Fruit fly (Drosophila melanogaster) whole organism, embryonic: ENCODE measurements around the gene CG7785.

Source experiments
- Asciz ChIP-seq: fragments of 200-800 bp; sonication (Bioruptor generic); optimal IDR thresholded peaks from 2 replicates; lab custom pipeline; 2017; ENCODE audit warnings: missing biosample characterization, mild to moderate bottlenecking, missing genetic modification characterization, missing genetic modification reagents
- Atf6 ChIP-seq: fragments of 200-800 bp; sonication (Bioruptor generic); IDR thresholded peaks from 2 replicates; pipeline ENCODE4 v1.3.6; 2022; ENCODE audit warnings: missing biosample characterization, missing genetic modification characterization
- Bteb2 ChIP-seq: fragments of 200-800 bp; sonication (Bioruptor generic); optimal IDR thresholded peaks from 2 replicates; lab custom pipeline; 2016; ENCODE audit warnings: missing biosample characterization, missing genetic modification characterization
- C15 ChIP-seq: fragments of 200-800 bp; sonication (Bioruptor generic); IDR thresholded peaks from 3 replicates; pipeline ENCODE4 v1.3.6; 2022; ENCODE audit warnings: missing biosample characterization, missing genetic modification characterization
- CG10321 ChIP-seq: fragments of 200-800 bp; sonication (Bioruptor generic); IDR thresholded peaks from 2 replicates; pipeline ENCODE4 v1.3.6; 2022; ENCODE audit warnings: missing biosample characterization, missing genetic modification characterization
- CG11695 ChIP-seq: fragments of 200-800 bp; sonication (Bioruptor generic); IDR thresholded peaks from 3 replicates; pipeline ENCODE4 v1.3.6; 2022; ENCODE audit warnings: missing biosample characterization, missing genetic modification characterization
- CG11723 ChIP-seq: fragments of 200-800 bp; sonication (Bioruptor generic); optimal IDR thresholded peaks from 2 replicates; lab custom pipeline; 2017; ENCODE audit warnings: missing biosample characterization, mild to moderate bottlenecking, missing genetic modification characterization
- CG14050 ChIP-seq: fragments of 200-800 bp; sonication (Bioruptor generic); IDR thresholded peaks from 3 replicates; pipeline ENCODE4 v1.3.6; 2022; ENCODE audit warnings: missing biosample characterization, missing genetic modification characterization
- CG15479 ChIP-seq: fragments of 200-800 bp; sonication (Bioruptor generic); optimal IDR thresholded peaks from 3 replicates; lab custom pipeline; 2019; ENCODE audit warnings: missing biosample characterization, mild to moderate bottlenecking, missing genetic modification characterization, moderate library complexity
- CG17912 ChIP-seq: fragments of 200-800 bp; sonication (Bioruptor generic); optimal IDR thresholded peaks from 2 replicates; lab custom pipeline; 2018; ENCODE audit warnings: missing biosample characterization, mild to moderate bottlenecking, missing genetic modification characterization
- CG18011 ChIP-seq: fragments of 200-800 bp; sonication (Bioruptor generic); optimal IDR thresholded peaks from 2 replicates; lab custom pipeline; 2017; ENCODE audit warnings: missing biosample characterization, missing genetic modification characterization, mild to moderate bottlenecking, moderate library complexity, missing genotype
- CG18764 ChIP-seq: fragments of 200-800 bp; sonication (Bioruptor generic); optimal IDR thresholded peaks from 3 replicates; lab custom pipeline; 2016; ENCODE audit warnings: missing biosample characterization, missing genetic modification characterization
- CG3163 ChIP-seq: fragments of 200-800 bp; sonication (Bioruptor generic); optimal IDR thresholded peaks from 3 replicates; lab custom pipeline; 2016; ENCODE audit warnings: missing biosample characterization, missing genetic modification characterization
- CG4730 ChIP-seq: fragments of 200-800 bp; sonication (Bioruptor generic); IDR thresholded peaks from 2 replicates; pipeline ENCODE4 v1.3.6; 2022; ENCODE audit warnings: missing biosample characterization, missing genetic modification characterization
- CG7839 ChIP-seq: fragments of 200-800 bp; sonication (Bioruptor generic); optimal IDR thresholded peaks from 3 replicates; lab custom pipeline; 2018; ENCODE audit warnings: missing biosample characterization, mild to moderate bottlenecking, missing genetic modification characterization, moderate library complexity
- CG8281 ChIP-seq: fragments of 200-800 bp; sonication (Bioruptor generic); optimal IDR thresholded peaks from 2 replicates; lab custom pipeline; 2018; ENCODE audit warnings: missing biosample characterization, mild to moderate bottlenecking, missing genetic modification characterization, moderate library complexity
- CG8478 ChIP-seq: fragments of >200 bp; optimal IDR thresholded peaks from 2 replicates; lab custom pipeline; 2018
- CG9437 ChIP-seq: fragments of 200-800 bp; sonication (Bioruptor generic); optimal IDR thresholded peaks from 2 replicates; lab custom pipeline; 2018; ENCODE audit warnings: missing biosample characterization, mild to moderate bottlenecking, missing genetic modification characterization
- Camta ChIP-seq: fragments of 200-800 bp; sonication (Bioruptor generic); optimal IDR thresholded peaks from 2 replicates; lab custom pipeline; 2016; ENCODE audit warnings: missing biosample characterization, missing genetic modification characterization
- CkIIα-i1 ChIP-seq: fragments of 200-800 bp; sonication (Bioruptor generic); IDR thresholded peaks from 2 replicates; pipeline ENCODE4 v1.3.6; 2022; ENCODE audit warnings: missing biosample characterization, missing genetic modification characterization
- Drgx ChIP-seq: fragments of 200-800 bp; sonication (Bioruptor generic); IDR thresholded peaks from 2 replicates; pipeline ENCODE4 v1.3.6; 2022; ENCODE audit warnings: missing biosample characterization, missing genetic modification characterization
- Ets65A ChIP-seq: fragments of 200-800 bp; sonication (Bioruptor generic); peaks from one replicate; lab custom pipeline; 2016; ENCODE audit warnings: missing biosample characterization, missing genetic modification characterization
- Hand ChIP-seq: fragments of 200-800 bp; sonication (Bioruptor generic); optimal IDR thresholded peaks from 2 replicates; lab custom pipeline; 2017; ENCODE audit warnings: mild to moderate bottlenecking, missing biosample characterization, missing genetic modification reagents, missing genetic modification characterization
- Hsf ChIP-seq: fragments of 200-800 bp; sonication (Bioruptor generic); optimal IDR thresholded peaks from 3 replicates; lab custom pipeline; 2016; ENCODE audit warnings: missing biosample characterization, missing genetic modification characterization
- NFAT ChIP-seq: fragments of 200-800 bp; sonication (Bioruptor generic); IDR thresholded peaks from 2 replicates; pipeline ENCODE4 v1.3.6; 2022; ENCODE audit warnings: missing biosample characterization, missing genetic modification characterization
- Nf-YB ChIP-seq: fragments of 200-800 bp; sonication (Bioruptor generic); optimal IDR thresholded peaks from 3 replicates; lab custom pipeline; 2019; ENCODE audit warnings: missing biosample characterization, mild to moderate bottlenecking, missing genetic modification characterization, moderate library complexity
- Sry-β ChIP-seq: fragments of 200-800 bp; sonication (Bioruptor generic); optimal IDR thresholded peaks from 2 replicates; lab custom pipeline; 2018; ENCODE audit warnings: missing biosample characterization, mild to moderate bottlenecking, missing genetic modification characterization, moderate library complexity
- Stat92E ChIP-seq, 3 experiments: fragments of >200 bp in 2 of 3; fragments of 200-800 bp in 1 of 3; sonication (Bioruptor generic) in 1 of 3; optimal IDR thresholded peaks; 2 replicates each; lab custom pipeline; 2017 to 2019; ENCODE audit warnings: missing biosample characterization in 3 of 3, missing genetic modification characterization in 3 of 3, mild to moderate bottlenecking in 1 of 3, moderate library complexity in 1 of 3
- Usf ChIP-seq: fragments of 200-800 bp; sonication (Bioruptor generic); optimal IDR thresholded peaks from 2 replicates; lab custom pipeline; 2017; ENCODE audit warnings: missing genotype, missing biosample characterization, missing genetic modification characterization
- ab ChIP-seq: fragments of 200-800 bp; sonication (Bioruptor generic); optimal IDR thresholded peaks from 2 replicates; lab custom pipeline; 2016; ENCODE audit warnings: missing biosample characterization, missing genetic modification characterization
- bab2 ChIP-seq: fragments of 200-800 bp; sonication (Bioruptor generic); optimal IDR thresholded peaks from 2 replicates; lab custom pipeline; 2016; ENCODE audit warnings: missing biosample characterization, missing genetic modification characterization
- btn ChIP-seq: fragments of 200-800 bp; sonication (Bioruptor generic); optimal IDR thresholded peaks from 2 replicates; lab custom pipeline; 2016; ENCODE audit warnings: missing biosample characterization, missing genetic modification characterization
- caup ChIP-seq: fragments of 200-800 bp; sonication (Bioruptor generic); optimal IDR thresholded peaks from 3 replicates; lab custom pipeline; 2017; ENCODE audit warnings: missing biosample characterization, mild to moderate bottlenecking, missing genetic modification characterization, moderate library complexity; ENCODE audit not compliant: severe bottlenecking
- dmrt11E ChIP-seq: fragments of 200-800 bp; sonication (Bioruptor generic); optimal IDR thresholded peaks from 3 replicates; lab custom pipeline; 2018; ENCODE audit warnings: missing biosample characterization, mild to moderate bottlenecking, missing genetic modification characterization, moderate library complexity
- dysf ChIP-seq: fragments of 200-800 bp; sonication (Bioruptor generic); IDR thresholded peaks from 3 replicates; pipeline ENCODE4 v1.3.6; 2022; ENCODE audit warnings: missing biosample characterization, missing genetic modification characterization
- ewg ChIP-seq: fragments of 200-800 bp; sonication (Bioruptor generic); optimal IDR thresholded peaks from 3 replicates; lab custom pipeline; 2017; ENCODE audit warnings: mild to moderate bottlenecking, missing biosample characterization, missing genetic modification reagents, missing genetic modification characterization
- fd96Cb ChIP-seq: fragments of 200-800 bp; sonication (Bioruptor generic); optimal IDR thresholded peaks from 2 replicates; lab custom pipeline; 2018; ENCODE audit warnings: missing biosample characterization, mild to moderate bottlenecking, missing genetic modification characterization, moderate library complexity
- ftz-f1 ChIP-seq: fragments of 200-800 bp; sonication (Bioruptor generic); optimal IDR thresholded peaks from 2 replicates; lab custom pipeline; 2016; ENCODE audit warnings: missing biosample characterization, missing genetic modification characterization
- gce ChIP-seq: fragments of 200-800 bp; sonication (Bioruptor generic); IDR thresholded peaks from 3 replicates; pipeline ENCODE4 v1.3.6; 2022; ENCODE audit warnings: missing biosample characterization, missing genetic modification characterization
- grn ChIP-seq: fragments of 200-800 bp; sonication (Bioruptor generic); optimal IDR thresholded peaks from 3 replicates; lab custom pipeline; 2017; ENCODE audit warnings: missing biosample characterization, missing genetic modification characterization
- gt ChIP-seq: fragments of 200-800 bp; sonication (Bioruptor generic); IDR thresholded peaks from 2 replicates; pipeline ENCODE4 v1.3.6; 2022; ENCODE audit warnings: missing biosample characterization, missing genetic modification characterization
- ind ChIP-seq: fragments of 200-800 bp; sonication (Bioruptor generic); optimal IDR thresholded peaks from 3 replicates; lab custom pipeline; 2016; ENCODE audit warnings: missing biosample characterization, missing genetic modification characterization
- sens ChIP-seq: fragments of 200-800 bp; sonication (Bioruptor generic); peaks from one replicate; lab custom pipeline; 2016; ENCODE audit warnings: missing biosample characterization, missing genetic modification characterization
- shn ChIP-seq: fragments of 200-800 bp; sonication (Bioruptor generic); optimal IDR thresholded peaks from 3 replicates; lab custom pipeline; 2016; ENCODE audit warnings: missing biosample characterization, missing genetic modification characterization
- sima ChIP-seq: fragments of 200-800 bp; sonication (Bioruptor generic); optimal IDR thresholded peaks from 2 replicates; lab custom pipeline; 2016; ENCODE audit warnings: missing biosample characterization, missing genetic modification characterization
- sisA ChIP-seq: fragments of 200-800 bp; sonication (Bioruptor generic); IDR thresholded peaks from 2 replicates; pipeline ENCODE4 v1.3.6; 2022; ENCODE audit warnings: missing biosample characterization, missing genetic modification characterization
- tio ChIP-seq: fragments of 200-800 bp; sonication (Bioruptor generic); optimal IDR thresholded peaks from 2 replicates; lab custom pipeline; 2017; ENCODE audit warnings: missing biosample characterization, missing genetic modification characterization, inconsistent platforms
- trh ChIP-seq: fragments of 200-800 bp; sonication (Bioruptor generic); optimal IDR thresholded peaks from 2 replicates; lab custom pipeline; 2016; ENCODE audit warnings: missing biosample characterization, missing genetic modification characterization
- twi ChIP-seq: fragments of 200-800 bp; optimal IDR thresholded peaks from 2 replicates; lab custom pipeline; 2019; ENCODE audit warnings: missing biosample characterization, mild to moderate bottlenecking, missing genetic modification characterization, moderate library complexity
- unpg ChIP-seq: fragments of 200-800 bp; sonication (Bioruptor generic); optimal IDR thresholded peaks from 3 replicates; lab custom pipeline; 2018; ENCODE audit warnings: missing biosample characterization, mild to moderate bottlenecking, missing genetic modification characterization, moderate library complexity
- zen ChIP-seq: fragments of 200-800 bp; sonication (Bioruptor generic); optimal IDR thresholded peaks from 3 replicates; lab custom pipeline; 2018; ENCODE audit warnings: missing biosample characterization, mild to moderate bottlenecking, missing genetic modification characterization, moderate library complexity

The CG7785 gene

dm6 chr3R:18018828-18019461 lies 2.5 kb upstream of the CG7785 start, which contains the start of gene DNaseII (continued):
- TF ChIP-seq CG10321: no peak
- TF ChIP-seq CG7839: peak; percentile 43
- TF ChIP-seq ftz-f1 (GFP tag; lab: Kevin White, UChicago): no peak
- TF ChIP-seq CG15479: peak; percentile 85
- peak; percentile 54; the same call in 1 of the 3 replicates for TF ChIP-seq CG11695 (GFP tag; lab: Robert Waterston, UW)
- TF ChIP-seq CG18764 (GFP tag; lab: Kevin White, UChicago): no peak
- peak; percentile 38 for TF ChIP-seq ind (GFP tag; lab: Kevin White, UChicago)
- TF ChIP-seq shn: no peak
- TF ChIP-seq zen (tag; lab: Kevin White, UChicago): peak; percentile 36
- TF ChIP-seq gce: no peak
- no peak for TF ChIP-seq sens (GFP tag; lab: Kevin White, UChicago)
- no peak for TF ChIP-seq CG4730 (GFP tag; lab: Robert Waterston, UW)
- TF ChIP-seq C15: no peak
- no peak for TF ChIP-seq twi (tag; lab: Kevin White, UChicago)
- no peak for TF ChIP-seq sisA
- TF ChIP-seq Stat92E (GFP tag; optimal IDR thresholded peaks at IDR 0.05; lab: Kevin White, UChicago): no peak
- TF ChIP-seq CG8281: no peak
- TF ChIP-seq ewg (GFP tag; lab: Kevin White, UChicago): no peak
- no peak for TF ChIP-seq dmrt11E (tag; lab: Kevin White, UChicago)
- peak; percentile 40; the same call in 1 of the 3 replicates for TF ChIP-seq dysf (GFP tag; lab: Robert Waterston, UW)
- TF ChIP-seq gt (GFP tag; lab: Robert Waterston, UW): no peak
- TF ChIP-seq Nf-YB (GFP tag; lab: Kevin White, UChicago): peak; percentile 20
- no peak for TF ChIP-seq CkIIα-i1 (GFP tag; lab: Robert Waterston, UW)
- TF ChIP-seq CG14050 (GFP tag; lab: Robert Waterston, UW): no peak
- peak; percentile 73 for TF ChIP-seq Atf6
- TF ChIP-seq tio (GFP tag; lab: Kevin White, UChicago): no peak
- no peak for TF ChIP-seq Hsf (GFP tag; lab: Kevin White, UChicago)
- TF ChIP-seq bab2 (GFP tag; lab: Kevin White, UChicago): no peak
- TF ChIP-seq Asciz: no peak
- peak; percentile 31 for TF ChIP-seq Hand (GFP tag; lab: Kevin White, UChicago)
- no peak for TF ChIP-seq Usf (GFP tag; lab: Kevin White, UChicago)
- no peak for TF ChIP-seq CG17912 (GFP tag; lab: Kevin White, UChicago)
- no peak for TF ChIP-seq grn (GFP tag; lab: Kevin White, UChicago)
- TF ChIP-seq fd96Cb: no peak
- no peak for TF ChIP-seq Sry-β
- TF ChIP-seq caup (GFP tag; lab: Kevin White, UChicago): peak; percentile 55
- no peak for TF ChIP-seq CG18011 (GFP tag; lab: Kevin White, UChicago)
- no peak for TF ChIP-seq sima (GFP tag; lab: Kevin White, UChicago)
- TF ChIP-seq Drgx (GFP tag; lab: Robert Waterston, UW): no peak; the same call in 1 of the 2 replicates
- peak; percentile 51 for TF ChIP-seq unpg
- no peak for TF ChIP-seq btn (GFP tag; lab: Kevin White, UChicago)
- TF ChIP-seq CG3163 (GFP tag; lab: Kevin White, UChicago): no peak
- no peak for TF ChIP-seq Camta (GFP tag; lab: Kevin White, UChicago)
- no peak for TF ChIP-seq ab
- no peak for TF ChIP-seq NFAT (GFP tag; lab: Robert Waterston, UW)
- no peak for TF ChIP-seq CG8478 (lab: Kevin White, UChicago)
- no peak for TF ChIP-seq CG11723
- TF ChIP-seq Ets65A (GFP tag; lab: Kevin White, UChicago): peak; percentile 20
- TF ChIP-seq trh (GFP tag; lab: Kevin White, UChicago): no peak
- no peak for TF ChIP-seq CG9437
- no peak for TF ChIP-seq Bteb2
